Worm (Caenorhabditis elegans): ENCODE data around the gene C49F5.5.

DNA sequence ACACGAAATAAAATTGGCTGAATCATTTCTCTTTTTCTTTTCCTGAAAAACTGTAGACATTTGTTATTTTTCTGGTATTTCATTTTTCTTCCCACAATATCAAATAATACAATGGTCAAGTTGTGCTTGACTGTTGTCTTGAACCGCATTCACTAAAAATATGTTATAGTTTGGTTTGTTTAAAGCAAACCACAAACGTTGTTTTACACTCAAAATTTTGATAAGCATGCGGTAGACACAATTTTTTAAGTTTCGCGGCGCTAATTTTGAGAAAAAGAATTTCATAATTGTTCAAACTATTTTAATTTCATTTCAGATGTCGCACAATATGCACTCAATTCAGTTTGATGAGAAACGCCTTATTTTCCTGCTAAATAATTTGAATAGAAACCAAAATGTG is 30.9 kb upstream of the C49F5.5 start, which contains the start of gene T08D10.3:
- TF ChIP-seq unc-130 (tag; optimal IDR thresholded peaks at IDR 0.05): no peak
- TF ChIP-seq zag-1 (tag; optimal IDR thresholded peaks at IDR 0.05): no peak
- TF ChIP-seq sup-37 (GFP tag; optimal IDR thresholded peaks at IDR 0.05): no peak
- no peak for TF ChIP-seq lin-35 (GFP tag; optimal IDR thresholded peaks at IDR 0.05)
- TF ChIP-seq tlp-1 (tag; optimal IDR thresholded peaks at IDR 0.05): no peak
- TF ChIP-seq unc-62 (GFP tag; optimal IDR thresholded peaks at IDR 0.05): no peak
- TF ChIP-seq lin-15B (tag; optimal IDR thresholded peaks at IDR 0.05): no peak
- no peak for TF ChIP-seq mep-1 (tag; optimal IDR thresholded peaks at IDR 0.05)
- TF ChIP-seq snpc-4 (tag; optimal IDR thresholded peaks at IDR 0.05): no peak
- no peak for TF ChIP-seq aly-2 (tag; optimal IDR thresholded peaks at IDR 0.05)
- TF ChIP-seq mab-9 (GFP tag; IDR thresholded peaks at IDR 0.05): no peak
- TF ChIP-seq nhr-20 (tag; optimal IDR thresholded peaks at IDR 0.05): no peak
- no peak for TF ChIP-seq nhr-237 (tag; optimal IDR thresholded peaks at IDR 0.05)

Measured in whole organism, L1 larva.